Worm (Caenorhabditis elegans): ENCODE results near the gene K10C8.4.

Gene K10C8.4

DNA sequence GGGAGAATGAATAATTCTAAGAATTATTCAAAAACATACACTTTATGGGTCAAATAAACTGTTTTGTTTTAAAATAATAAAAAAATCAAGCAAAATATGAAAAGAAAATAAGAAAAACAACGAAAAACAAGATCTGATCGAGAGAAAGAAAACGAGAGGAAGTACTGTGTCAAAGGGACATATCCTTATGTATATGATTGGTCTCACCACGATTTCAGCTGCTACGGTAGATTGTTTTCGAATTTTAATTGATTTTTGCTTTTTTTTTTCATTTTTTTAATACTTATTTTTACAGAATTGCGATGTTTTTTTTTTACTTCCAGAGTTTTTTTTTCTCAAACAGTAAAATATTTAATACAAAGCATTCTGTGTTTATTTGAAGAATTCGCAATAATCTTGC is 722 bp downstream of the K10C8.4 start:
- TF ChIP-seq alr-1 (tag; optimal IDR thresholded peaks at IDR 0.05) (no peak), gmeb-1 (tag; optimal IDR thresholded peaks at IDR 0.05) (no peak), mab-5 (tag; optimal IDR thresholded peaks at IDR 0.05) (no peak), ztf-11 (tag; optimal IDR thresholded peaks at IDR 0.05) (no peak), unc-55 (GFP tag; optimal IDR thresholded peaks at IDR 0.05) (no peak), nhr-237 (tag; optimal IDR thresholded peaks at IDR 0.05) (no peak), elt-1 (tag; optimal IDR thresholded peaks at IDR 0.05) (no peak), elt-3 (tag; optimal IDR thresholded peaks at IDR 0.05) (no peak), lin-13 (GFP tag; optimal IDR thresholded peaks at IDR 0.05) (no peak), F13H6.1 (tag; optimal IDR thresholded peaks at IDR 0.05) (no peak), zag-1 (tag; optimal IDR thresholded peaks at IDR 0.05) (no peak), unc-39 (tag; optimal IDR thresholded peaks at IDR 0.05) (no peak), ceh-82 (tag; optimal IDR thresholded peaks at IDR 0.05) (no peak), nhr-23 (tag; optimal IDR thresholded peaks at IDR 0.05) (no peak), snpc-4 (tag; optimal IDR thresholded peaks at IDR 0.05) (no peak), ztf-1 (GFP tag; conservative IDR thresholded peaks at IDR 0.05) (no peak), Y55F3AM.14 (GFP tag; optimal IDR thresholded peaks at IDR 0.05) (no peak)

- TF ChIP-seq nhr-77 (tag; optimal IDR thresholded peaks at IDR 0.05) (no peak), elt-3 (tag; optimal IDR thresholded peaks at IDR 0.05) (no peak), nhr-129 (tag; optimal IDR thresholded peaks at IDR 0.05) (peak; percentile 33), C34F6.9 (tag; optimal IDR thresholded peaks at IDR 0.05) (peak; percentile 66), skn-1 (tag; optimal IDR thresholded peaks at IDR 0.05) (peak; percentile 11), fos-1 (tag; optimal IDR thresholded peaks at IDR 0.05) (peak; percentile 12), unc-55 (GFP tag; optimal IDR thresholded peaks at IDR 0.05) (peak; percentile 34)
Observed at ce11 chrV:12697364-12697901, 1.4 kb downstream of the K10C8.4 start, which contains the start of gene istr-1. Gene istr-1 (plus strand): TSS chrV:12697858.

ce11 chrV:12701613-12702012 is 5.5 kb downstream of the K10C8.4 start:
- TF ChIP-seq crh-2 (tag; optimal IDR thresholded peaks at IDR 0.05) (peak; percentile 47), zag-1 (tag; optimal IDR thresholded peaks at IDR 0.05) (peak; percentile 48), C34F6.9 (tag; optimal IDR thresholded peaks at IDR 0.05) (no peak), ceh-16 (tag; optimal IDR thresholded peaks at IDR 0.05) (no peak), mbf-1 (tag; optimal IDR thresholded peaks at IDR 0.05) (no peak), nhr-21 (tag; optimal IDR thresholded peaks at IDR 0.05) (no peak), unc-39 (tag; optimal IDR thresholded peaks at IDR 0.05) (no peak), nhr-77 (tag; optimal IDR thresholded peaks at IDR 0.05) (no peak), R02D3.7 (tag; optimal IDR thresholded peaks at IDR 0.05) (no peak)

ce11 chrV:12704077-12704476 is 8.0 kb downstream of the K10C8.4 start, which contains the start of gene R11D1.1:
Gene R11D1.1 (plus strand): TSS chrV:12704377.
- no peak for TF ChIP-seq elt-3 (tag; optimal IDR thresholded peaks at IDR 0.05)
- no peak for TF ChIP-seq nhr-12 (tag; optimal IDR thresholded peaks at IDR 0.05)
- no peak for TF ChIP-seq sma-3 (GFP tag; optimal IDR thresholded peaks at IDR 0.05)
- TF ChIP-seq unc-62 (GFP tag; optimal IDR thresholded peaks at IDR 0.05): no peak
- no peak for TF ChIP-seq nhr-21 (tag; optimal IDR thresholded peaks at IDR 0.05)
- no peak for TF ChIP-seq sem-4 (tag; optimal IDR thresholded peaks at IDR 0.05)
- TF ChIP-seq blmp-1 (tag; optimal IDR thresholded peaks at IDR 0.05; ENCODE audit: insufficient read depth): no peak
- no peak for TF ChIP-seq ztf-11 (tag; optimal IDR thresholded peaks at IDR 0.05)
- no peak for TF ChIP-seq dmd-4 (tag; optimal IDR thresholded peaks at IDR 0.05)
- no peak for TF ChIP-seq nhr-6 (tag; optimal IDR thresholded peaks at IDR 0.05)
- TF ChIP-seq ama-1 (optimal IDR thresholded peaks at IDR 0.05): no peak
- TF ChIP-seq lsy-2 (tag; optimal IDR thresholded peaks at IDR 0.05): no peak
- no peak for TF ChIP-seq ceh-16 (tag; optimal IDR thresholded peaks at IDR 0.05)
- no peak for TF ChIP-seq Y55F3AM.14 (GFP tag; optimal IDR thresholded peaks at IDR 0.05)
- no peak for TF ChIP-seq aly-2 (tag; optimal IDR thresholded peaks at IDR 0.05)

ce11 chrV:12706511-12706910 is 10.4 kb downstream of the K10C8.4 start:
- TF ChIP-seq gmeb-1 (tag; optimal IDR thresholded peaks at IDR 0.05) (no peak), nhr-12 (tag; optimal IDR thresholded peaks at IDR 0.05) (no peak), ceh-16 (tag; optimal IDR thresholded peaks at IDR 0.05) (no peak), Y55F3AM.14 (GFP tag; optimal IDR thresholded peaks at IDR 0.05) (no peak), mab-5 (tag; optimal IDR thresholded peaks at IDR 0.05) (no peak), dmd-4 (tag; optimal IDR thresholded peaks at IDR 0.05) (no peak), crh-2 (tag; optimal IDR thresholded peaks at IDR 0.05) (no peak), nhr-25 (tag; optimal IDR thresholded peaks at IDR 0.05) (no peak), nhr-6 (tag; optimal IDR thresholded peaks at IDR 0.05) (no peak), skn-1 (tag; optimal IDR thresholded peaks at IDR 0.05) (no peak)

Data from whole organism, L2 larva.